Fruit fly (Drosophila melanogaster): Measurements from ENCODE around the gene CG14105.

DNA sequence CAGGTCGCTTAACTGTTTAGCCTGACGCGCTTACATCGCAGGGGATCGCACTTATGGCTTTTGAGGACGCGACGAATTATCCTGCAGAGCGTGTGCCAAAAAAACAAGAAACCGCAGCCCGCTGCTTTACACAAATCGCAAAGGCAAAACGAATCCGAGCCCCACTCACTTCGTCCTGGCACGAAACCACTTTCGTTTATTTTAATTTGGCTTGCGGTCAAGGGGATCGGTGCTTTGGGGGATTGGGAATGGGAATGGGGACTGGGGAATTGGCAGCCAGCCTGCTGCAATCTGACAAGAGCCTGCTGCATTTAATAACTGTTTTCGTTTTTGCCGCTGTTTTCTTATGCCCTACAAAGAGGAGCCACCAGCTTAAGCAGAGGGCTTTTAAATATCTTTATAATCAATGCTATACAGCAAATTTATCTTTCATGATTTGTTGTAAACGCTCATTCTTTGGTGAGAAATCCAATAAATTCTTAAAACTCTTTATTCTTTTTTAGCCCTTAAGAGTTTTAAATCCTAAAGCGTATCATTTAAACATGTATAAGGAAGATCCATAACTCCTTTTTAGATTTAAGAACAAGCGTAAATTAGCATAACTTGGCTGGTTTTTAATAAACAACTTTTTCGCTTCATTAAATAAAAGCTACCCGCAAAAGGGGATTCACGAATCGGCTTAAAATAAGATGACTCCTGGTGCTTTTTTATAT lies 16.5 kb downstream of the CG14105 start:
- TF ChIP-seq fd85E (GFP tag; optimal IDR thresholded peaks at IDR 0.05) (no peak), Blimp-1 (GFP tag; optimal IDR thresholded peaks at IDR 0.05) (peak; percentile 94), OdsH (GFP tag; optimal IDR thresholded peaks at IDR 0.05) (peak; percentile 32)
